Worm (Caenorhabditis elegans) whole organism, young adult: ENCODE measurements around the gene cyp-34A8.

Experiments
- F23B12.7 ChIP-seq: sonication (generic microtip); optimal IDR thresholded peaks from 2 replicates; lab custom pipeline; 2017; ENCODE audit warnings: missing genetic modification characterization, mild to moderate bottlenecking, missing compliant biosample characterization, antibody characterized with exemption, moderate library complexity; ENCODE audit not compliant: insufficient read depth
- F39B2.1 ChIP-seq: fragments of 200-800 bp; sonication (Bioruptor generic); IDR thresholded peaks from 2 replicates; pipeline ENCODE4 v1.3.6; 2022; ENCODE audit warnings: missing genetic modification reagents, missing genetic modification characterization, missing compliant biosample characterization
- F57C9.4 ChIP-seq: sonication (generic microtip); optimal IDR thresholded peaks from 2 replicates; lab custom pipeline; 2017; ENCODE audit warnings: mild to moderate bottlenecking, missing genetic modification characterization, missing compliant biosample characterization
- ceh-27 ChIP-seq: fragments of 200-800 bp; sonication (Bioruptor generic); optimal IDR thresholded peaks from 2 replicates; lab custom pipeline; 2018; ENCODE audit warnings: mild to moderate bottlenecking, missing genetic modification characterization, moderate library complexity, missing compliant biosample characterization
- ceh-58 ChIP-seq: fragments of 200-800 bp; sonication (Bioruptor generic); IDR thresholded peaks from 2 replicates; pipeline ENCODE4 v1.3.6; 2022; ENCODE audit warnings: missing genetic modification characterization, missing compliant biosample characterization
- ceh-79 ChIP-seq: sonication (generic microtip); optimal IDR thresholded peaks from 2 replicates; lab custom pipeline; 2017; ENCODE audit warnings: mild to moderate bottlenecking, missing genetic modification characterization, missing compliant biosample characterization
- hlh-26 ChIP-seq: fragments of 200-800 bp; sonication (Bioruptor generic); conservative IDR thresholded peaks from 2 replicates; pipeline ENCODE4 v1.3.6; 2022; ENCODE audit warnings: missing genetic modification reagents, missing genetic modification characterization, missing compliant biosample characterization
- lag-1 ChIP-seq: fragments of 200-800 bp; sonication (Bioruptor generic); IDR thresholded peaks from 2 replicates; pipeline ENCODE4 v1.3.6; 2022; ENCODE audit warnings: missing genetic modification reagents, missing genetic modification characterization, missing compliant biosample characterization
- lin-54 ChIP-seq: fragments of 200-800 bp; sonication (Bioruptor generic); optimal IDR thresholded peaks from 2 replicates; lab custom pipeline; 2018; ENCODE audit warnings: mild to moderate bottlenecking, missing genetic modification characterization, missing compliant biosample characterization
- lsy-27 ChIP-seq: sonication (generic microtip); optimal IDR thresholded peaks from 2 replicates; lab custom pipeline; 2017; ENCODE audit warnings: missing genetic modification characterization, mild to moderate bottlenecking, missing compliant biosample characterization, antibody characterized with exemption, missing genotype, borderline replicate concordance; ENCODE audit not compliant: insufficient read depth
- nfyb-1 ChIP-seq: fragments of 200-800 bp; sonication (Bioruptor generic); IDR thresholded peaks from 2 replicates; pipeline ENCODE4 v1.3.6; 2022; ENCODE audit warnings: missing genetic modification reagents, missing genetic modification characterization, missing compliant biosample characterization
- pha-4 ChIP-seq: fragments of 150-350 bp; sonication (generic microtip); optimal IDR thresholded peaks from 2 replicates; lab custom pipeline; 2014; ENCODE audit warnings: missing biosample characterization, missing genetic modification reagents, missing genetic modification characterization
- rec-8 ChIP-seq, 2 experiments: sonication (generic microtip); optimal IDR thresholded peaks; 2 replicates each; lab custom pipeline; 2016; ENCODE audit warnings: mild to moderate bottlenecking in 2 of 2, missing genetic modification characterization in 2 of 2, missing genetic modification reagents in 2 of 2, missing genotype in 2 of 2, missing biosample characterization in 1 of 2, missing compliant biosample characterization in 1 of 2, moderate library complexity in 1 of 2
- xnd-1 ChIP-seq: sonication (generic microtip); optimal IDR thresholded peaks from 2 replicates; lab custom pipeline; 2016; ENCODE audit warnings: missing genotype, missing genetic modification reagents, missing genetic modification characterization, missing compliant biosample characterization

ce11 chrV:3927522-3927921 lies 40.1 kb downstream of the cyp-34A8 start:
- no peak for TF ChIP-seq lsy-27 (tag; lab: Kevin White, UChicago)
- no peak for TF ChIP-seq nfyb-1 (GFP tag; lab: Robert Waterston, UW)
- no peak for TF ChIP-seq lag-1 (GFP tag; lab: Robert Waterston, UW)
- TF ChIP-seq hlh-26 (GFP tag; lab: Robert Waterston, UW), result no peak
- TF ChIP-seq lin-54, result no peak
- no peak for TF ChIP-seq F23B12.7
- no peak for TF ChIP-seq rec-8 (tag; optimal IDR thresholded peaks at IDR 0.05; lab: Kevin White, UChicago)
- TF ChIP-seq F39B2.1 (GFP tag; lab: Robert Waterston, UW), result no peak
- no peak for TF ChIP-seq pha-4 (tag; lab: Kevin White, UChicago)
- TF ChIP-seq ceh-58, result no peak
- no peak for TF ChIP-seq ceh-27 (GFP tag; lab: Kevin White, UChicago)
- no peak for TF ChIP-seq ceh-79 (tag; lab: Kevin White, UChicago)
- no peak for TF ChIP-seq xnd-1 (tag; lab: Kevin White, UChicago)
- no peak for TF ChIP-seq F57C9.4 (tag; lab: Kevin White, UChicago)
